Fruit fly (Drosophila melanogaster): Measurements from ENCODE around the gene CG31975.

- TF ChIP-seq CG32121 (GFP tag; IDR thresholded peaks at IDR 0.05) (no peak), CG17806 (tag; optimal IDR thresholded peaks at IDR 0.05) (no peak), CG4496 (GFP tag; IDR thresholded peaks at IDR 0.05) (no peak), CG15710 (tag; optimal IDR thresholded peaks at IDR 0.05) (no peak), CG14655 (GFP tag; optimal IDR thresholded peaks at IDR 0.05) (no peak), CG10348 (GFP tag; IDR thresholded peaks at IDR 0.05) (no peak), CG9948 (tag; optimal IDR thresholded peaks at IDR 0.05) (no peak), gl (tag; optimal IDR thresholded peaks at IDR 0.05) (no peak), CG34367 (tag; optimal IDR thresholded peaks at IDR 0.05) (no peak), Pif1B (GFP tag; optimal IDR thresholded peaks at IDR 0.05) (no peak), D1 (tag; optimal IDR thresholded peaks at IDR 0.05) (no peak), rn (GFP tag; IDR thresholded peaks at IDR 0.05) (no peak)
Observed at dm6 chr2L:125364-126252, 15.2 kb downstream of the CG31975 start.

All from whole organism, pupa.